Fruit fly (Drosophila melanogaster): ENCODE data around the gene Ubc84D.

Ubc84D gene

DNA sequence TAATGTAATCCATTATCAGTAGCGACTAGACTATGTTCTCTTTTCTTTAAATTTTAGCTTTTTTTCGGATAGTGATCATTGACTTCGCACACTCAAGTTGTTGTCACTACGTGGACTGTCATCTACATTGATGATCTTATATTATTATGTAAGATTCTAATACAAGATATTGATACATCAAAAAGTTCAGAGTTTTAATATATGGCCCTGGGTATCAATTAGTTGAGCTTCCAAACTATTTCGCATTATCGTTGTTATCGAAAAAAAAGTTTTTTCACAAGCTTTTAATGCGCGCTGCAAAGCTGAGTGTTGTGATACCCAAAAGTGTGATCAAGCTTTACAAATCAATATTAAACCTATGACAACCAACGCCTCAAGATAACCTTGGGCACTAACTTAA, 27.2 kb downstream of the Ubc84D start (continued):
- TF ChIP-seq CG12071 (GFP tag; optimal IDR thresholded peaks at IDR 0.05), result no peak
- no peak for TF ChIP-seq CG2129 (GFP tag; IDR thresholded peaks at IDR 0.05; ENCODE audit: partially characterized antibody)
- peak; percentile 15 to 40 for TF ChIP-seq dpn (GFP tag; optimal IDR thresholded peaks at IDR 0.05)
- TF ChIP-seq CG11560 (tag; IDR thresholded peaks at IDR 0.05), result no peak
- no peak for TF ChIP-seq CG12299 (tag; optimal IDR thresholded peaks at IDR 0.05)
- peak; percentile 8 for TF ChIP-seq Xbp1 (GFP tag; optimal IDR thresholded peaks at IDR 0.05)
- TF ChIP-seq NFAT (GFP tag; IDR thresholded peaks at IDR 0.05), result peak; percentile 53; the same call in 1 of the 2 replicates
- no peak for TF ChIP-seq ase (GFP tag; IDR thresholded peaks at IDR 0.05)
- no peak for TF ChIP-seq ttk (GFP tag; IDR thresholded peaks at IDR 0.05)
- no peak for TF ChIP-seq hkb (optimal IDR thresholded peaks at IDR 0.05)
- TF ChIP-seq hkb (GFP tag; IDR thresholded peaks at IDR 0.05), result no peak
- no peak for TF ChIP-seq tll (GFP tag; optimal IDR thresholded peaks at IDR 0.05)
- TF ChIP-seq tx (GFP tag; optimal IDR thresholded peaks at IDR 0.05), result no peak
- TF ChIP-seq chinmo (GFP tag; IDR thresholded peaks at IDR 0.05; ENCODE audit: partially characterized antibody), result peak; percentile 85; the same call in 2 of the 4 replicates
- no peak for TF ChIP-seq nau (GFP tag; optimal IDR thresholded peaks at IDR 0.05)
- TF ChIP-seq CG18476 (GFP tag; optimal IDR thresholded peaks at IDR 0.05), result peak; percentile 13
- TF ChIP-seq crp (GFP tag; optimal IDR thresholded peaks at IDR 0.05), result no peak
- no peak for TF ChIP-seq jing (GFP tag; optimal IDR thresholded peaks at IDR 0.05)
- TF ChIP-seq MTF-1 (GFP tag; optimal IDR thresholded peaks at IDR 0.05; ENCODE audit: borderline replicate concordance), result no peak
- no peak for TF ChIP-seq CG12155 (GFP tag; optimal IDR thresholded peaks at IDR 0.05)
- no peak for TF ChIP-seq NK7.1 (GFP tag; optimal IDR thresholded peaks at IDR 0.05)
- no peak for TF ChIP-seq shn (GFP tag; optimal IDR thresholded peaks at IDR 0.05)
- no peak for TF ChIP-seq CG4328 (GFP tag; optimal IDR thresholded peaks at IDR 0.05)
- peak; percentile 17; the same call in 1 of the 2 replicates for TF ChIP-seq MBD-R2 (GFP tag; IDR thresholded peaks at IDR 0.05)
- no peak for TF ChIP-seq CG11398 (GFP tag; optimal IDR thresholded peaks at IDR 0.05)
- no peak for TF ChIP-seq Doc3 (GFP tag; IDR thresholded peaks at IDR 0.05; ENCODE audit: partially characterized antibody)
- TF ChIP-seq tna (GFP tag; IDR thresholded peaks at IDR 0.05; ENCODE audit: partially characterized antibody), result peak; percentile 92
- no peak for TF ChIP-seq CG13424 (tag; optimal IDR thresholded peaks at IDR 0.05)
- TF ChIP-seq CG32532 (GFP tag; IDR thresholded peaks at IDR 0.05), result peak; percentile 12; the same call in 1 of the 2 replicates
- TF ChIP-seq cg (GFP tag; optimal IDR thresholded peaks at IDR 0.05), result no peak
- TF ChIP-seq CG16815 (GFP tag; optimal IDR thresholded peaks at IDR 0.05), result no peak
- TF ChIP-seq emc (GFP tag; optimal IDR thresholded peaks at IDR 0.05), result no peak
- no peak for TF ChIP-seq lola (GFP tag; optimal IDR thresholded peaks at IDR 0.05)
- TF ChIP-seq CG3838 (GFP tag; optimal IDR thresholded peaks at IDR 0.05), result no peak
- TF ChIP-seq ac (GFP tag; optimal IDR thresholded peaks at IDR 0.05), result no peak
- no peak for TF ChIP-seq chif (GFP tag; optimal IDR thresholded peaks at IDR 0.05)
- no peak for TF ChIP-seq bab2 (GFP tag; optimal IDR thresholded peaks at IDR 0.05)
- TF ChIP-seq Nf-YB (GFP tag; optimal IDR thresholded peaks at IDR 0.05), result no peak
- peak; percentile 30 for TF ChIP-seq Dek (tag; optimal IDR thresholded peaks at IDR 0.05)
- TF ChIP-seq crc (GFP tag; optimal IDR thresholded peaks at IDR 0.05), result no peak
- no peak for TF ChIP-seq fd3F (GFP tag; optimal IDR thresholded peaks at IDR 0.05)
- TF ChIP-seq trem (tag; optimal IDR thresholded peaks at IDR 0.05), result no peak
- TF ChIP-seq CG32772 (GFP tag; IDR thresholded peaks at IDR 0.05), result 0 out of 2 replicates have a peak, but pooled peaks have one; percentile 15
- no peak for TF ChIP-seq pb (GFP tag; optimal IDR thresholded peaks at IDR 0.05)
- no peak for TF ChIP-seq maf-S (GFP tag; optimal IDR thresholded peaks at IDR 0.05)
- no peak for TF ChIP-seq CG8924 (tag; optimal IDR thresholded peaks at IDR 0.05)
- TF ChIP-seq B-H1 (GFP tag; IDR thresholded peaks at IDR 0.05), result no peak
- no peak for TF ChIP-seq CG8478 (optimal IDR thresholded peaks at IDR 0.05)
- TF ChIP-seq CG14014 (GFP tag; IDR thresholded peaks at IDR 0.05), result peak; percentile 39; the same call in 1 of the 2 replicates
- 0 out of 2 replicates have a peak, but pooled peaks have one; percentile 39 for TF ChIP-seq Atf6 (GFP tag; IDR thresholded peaks at IDR 0.05)
- no peak for TF ChIP-seq Chrac-16 (GFP tag; optimal IDR thresholded peaks at IDR 0.05)
